Worm (Caenorhabditis elegans): ENCODE data around the gene Y37E11AL.3.

DNA sequence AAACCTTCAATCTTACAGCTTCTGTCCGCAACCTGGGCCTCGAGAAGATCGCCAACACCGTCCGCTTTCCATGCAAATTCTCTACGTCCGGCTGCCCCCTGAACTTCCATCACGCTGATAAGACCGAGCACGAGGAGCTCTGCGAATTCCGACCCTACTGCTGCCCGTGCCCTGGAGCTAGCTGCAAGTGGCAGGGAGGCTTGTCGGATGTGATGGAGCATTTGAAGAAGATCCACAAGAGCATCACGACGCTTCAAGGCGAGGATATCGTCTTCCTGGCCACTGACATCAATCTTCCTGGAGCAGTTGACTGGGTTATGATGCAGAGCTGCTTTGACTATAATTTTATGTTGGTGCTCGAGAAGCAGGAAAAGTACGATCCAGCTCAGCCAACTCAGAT lies 51.1 kb downstream of the Y37E11AL.3 start:
- TF ChIP-seq fos-1 (tag; optimal IDR thresholded peaks at IDR 0.05), result no peak
- TF ChIP-seq ztf-11 (tag; optimal IDR thresholded peaks at IDR 0.05), result no peak
- no peak for TF ChIP-seq elt-3 (tag; optimal IDR thresholded peaks at IDR 0.05)
- no peak for TF ChIP-seq unc-62 (GFP tag; optimal IDR thresholded peaks at IDR 0.05)
- no peak for TF ChIP-seq unc-39 (tag; optimal IDR thresholded peaks at IDR 0.05)
- no peak for TF ChIP-seq nfya-1 (tag; optimal IDR thresholded peaks at IDR 0.05; ENCODE audit: insufficient read depth)
